Comparison of ENCODE assay signal across 7 worm cellular contexts in the genomic region with DNA sequence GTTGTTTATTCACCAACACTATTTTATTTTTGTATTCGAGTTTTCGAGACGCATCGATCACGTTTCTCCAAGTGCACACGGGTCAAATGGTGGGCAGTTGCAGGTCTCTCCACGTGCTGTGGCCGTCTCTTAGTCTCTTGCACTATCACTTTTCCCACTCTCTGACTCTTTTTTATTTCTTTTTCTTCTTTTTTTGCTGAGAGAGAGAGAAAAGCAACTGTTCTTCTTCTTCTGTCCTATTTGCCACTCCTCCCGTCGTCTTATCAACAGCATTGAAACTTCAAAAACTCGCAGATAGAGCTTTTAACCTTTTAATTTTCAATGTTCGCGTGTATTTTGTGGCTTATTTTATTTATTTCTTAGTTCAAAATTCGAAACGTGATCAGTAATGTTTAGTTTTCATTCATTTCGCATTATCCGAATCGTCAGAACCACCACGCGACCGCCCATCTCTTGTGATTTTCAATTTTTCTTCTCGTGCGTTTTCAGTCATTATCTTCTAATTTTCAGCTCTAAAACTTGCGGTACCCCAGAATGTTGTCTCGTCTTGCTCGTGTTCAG.
TF ChIP-seq lines count a peak whose summit lies in the region.

A gene (plus strand): TSS at position 511 of the 561 bp plus-strand sequence.

TF ChIP-seq in whole organism, L1 larva, 84 proteins besides CTCF, POLR2A, EP300 and RAD21 (continues in another document):
- TF ChIP-seq lin-39 (tag; optimal IDR thresholded peaks at IDR 0.05; lab: Kevin White, UChicago) (no peak), lsy-2 (tag; optimal IDR thresholded peaks at IDR 0.05; lab: Kevin White, UChicago) (peak; percentile 45 to 72), egl-27 (tag; optimal IDR thresholded peaks at IDR 0.05; lab: Kevin White, UChicago) (no peak), zag-1 (tag; optimal IDR thresholded peaks at IDR 0.05; lab: Kevin White, UChicago) (no peak), ceh-63 (GFP tag; optimal IDR thresholded peaks at IDR 0.05; lab: Kevin White, UChicago) (no peak), xbp-1 (tag; optimal IDR thresholded peaks at IDR 0.05; lab: Kevin White, UChicago) (peak; percentile 29), irx-1 (tag; optimal IDR thresholded peaks at IDR 0.05; lab: Kevin White, UChicago) (no peak), nhr-28 (tag; optimal IDR thresholded peaks at IDR 0.05; lab: Kevin White, UChicago) (no peak), fos-1 (tag; optimal IDR thresholded peaks at IDR 0.05; lab: Kevin White, UChicago) (peak; percentile 20), mep-1 (tag; optimal IDR thresholded peaks at IDR 0.05; lab: Kevin White, UChicago) (peak; percentile 13), ceh-82 (tag; optimal IDR thresholded peaks at IDR 0.05; lab: Kevin White, UChicago) (no peak), hpl-2 (GFP tag; optimal IDR thresholded peaks at IDR 0.05; lab: Kevin White, UChicago) (no peak), ceh-88 (GFP tag; IDR thresholded peaks at IDR 0.05; lab: Robert Waterston, UW) (no peak)

TF ChIP-seq in whole organism, L2 larva, 48 proteins besides CTCF, POLR2A, EP300 and RAD21 (continues in another document):
- no peak for TF ChIP-seq nhr-11 (tag; optimal IDR thresholded peaks at IDR 0.05; lab: Kevin White, UChicago)
- TF ChIP-seq nhr-237 (tag; optimal IDR thresholded peaks at IDR 0.05; lab: Kevin White, UChicago): no peak
- no peak for TF ChIP-seq peb-1 (tag; optimal IDR thresholded peaks at IDR 0.05; lab: Kevin White, UChicago)
- TF ChIP-seq lin-13 (GFP tag; optimal IDR thresholded peaks at IDR 0.05; lab: Kevin White, UChicago): no peak
- peak; percentile 33 for TF ChIP-seq sma-3 (GFP tag; optimal IDR thresholded peaks at IDR 0.05; lab: Kevin White, UChicago)
- no peak for TF ChIP-seq dmd-4 (tag; optimal IDR thresholded peaks at IDR 0.05; lab: Kevin White, UChicago)
- TF ChIP-seq nhr-25 (tag; optimal IDR thresholded peaks at IDR 0.05; lab: Kevin White, UChicago): peak; percentile 8
- TF ChIP-seq blmp-1 (tag; optimal IDR thresholded peaks at IDR 0.05; lab: Kevin White, UChicago; ENCODE audit: insufficient read depth): no peak
- TF ChIP-seq mbf-1 (tag; optimal IDR thresholded peaks at IDR 0.05; lab: Kevin White, UChicago): no peak
- TF ChIP-seq ceh-16 (tag; optimal IDR thresholded peaks at IDR 0.05; lab: Kevin White, UChicago): no peak
- peak; percentile 66 for TF ChIP-seq crh-2 (tag; optimal IDR thresholded peaks at IDR 0.05; lab: Kevin White, UChicago)
- TF ChIP-seq fos-1 (tag; optimal IDR thresholded peaks at IDR 0.05; lab: Kevin White, UChicago): peak; percentile 57

TF ChIP-seq in whole organism, L3 larva, 47 proteins besides CTCF, POLR2A, EP300 and RAD21 (continues in another document):
- TF ChIP-seq ama-1 (optimal IDR thresholded peaks at IDR 0.05; lab: Kevin White, UChicago): peak; percentile 53
- peak; percentile 44 for TF ChIP-seq nfya-1 (tag; optimal IDR thresholded peaks at IDR 0.05; lab: Kevin White, UChicago; ENCODE audit: insufficient read depth)
- TF ChIP-seq lin-39 (tag; optimal IDR thresholded peaks at IDR 0.05; lab: Kevin White, UChicago): peak; percentile 31
- TF ChIP-seq lin-15B (tag; optimal IDR thresholded peaks at IDR 0.05; lab: Kevin White, UChicago): peak; percentile 14
- TF ChIP-seq hmg-11 (tag; optimal IDR thresholded peaks at IDR 0.05; lab: Kevin White, UChicago): no peak
- TF ChIP-seq eor-1 (tag; optimal IDR thresholded peaks at IDR 0.05; lab: Kevin White, UChicago): no peak
- no peak for TF ChIP-seq ceh-28 (tag; optimal IDR thresholded peaks at IDR 0.05; lab: Kevin White, UChicago)
- TF ChIP-seq elt-2 (tag; optimal IDR thresholded peaks at IDR 0.05; lab: Kevin White, UChicago): peak; percentile 76
- TF ChIP-seq mdl-1 (tag; optimal IDR thresholded peaks at IDR 0.05; lab: Kevin White, UChicago): peak; percentile 92
- no peak for TF ChIP-seq skn-1 (tag; optimal IDR thresholded peaks at IDR 0.05; lab: Kevin White, UChicago)
- peak; percentile 5 for TF ChIP-seq nhr-23 (tag; optimal IDR thresholded peaks at IDR 0.05; lab: Kevin White, UChicago)
- no peak for TF ChIP-seq zag-1 (tag; optimal IDR thresholded peaks at IDR 0.05; lab: Kevin White, UChicago)
- TF ChIP-seq ztf-4 (tag; optimal IDR thresholded peaks at IDR 0.05; lab: Kevin White, UChicago): no peak

TF ChIP-seq in whole organism, L4 larva, 104 proteins besides CTCF, POLR2A, EP300 and RAD21 (continues in another document):
- no peak for TF ChIP-seq mxl-2 (GFP tag; conservative IDR thresholded peaks at IDR 0.05; lab: Robert Waterston, UW)
- no peak for TF ChIP-seq dmd-8 (GFP tag; IDR thresholded peaks at IDR 0.05; lab: Robert Waterston, UW)
- no peak for TF ChIP-seq daf-8 (GFP tag; IDR thresholded peaks at IDR 0.05; lab: Robert Waterston, UW)
- TF ChIP-seq mdt-29 (GFP tag; IDR thresholded peaks at IDR 0.05; lab: Robert Waterston, UW): peak; percentile 72
- TF ChIP-seq ztf-7 (tag; optimal IDR thresholded peaks at IDR 0.05; lab: Kevin White, UChicago): no peak
- peak; percentile 56 for TF ChIP-seq spr-3 (GFP tag; optimal IDR thresholded peaks at IDR 0.05; lab: Kevin White, UChicago)
- TF ChIP-seq mxl-3 (GFP tag; optimal IDR thresholded peaks at IDR 0.05; lab: Kevin White, UChicago): peak; percentile 96
- TF ChIP-seq Y75B8A.6 (GFP tag; IDR thresholded peaks at IDR 0.05; lab: Robert Waterston, UW): 0 out of 2 replicates have a peak, but pooled peaks have one; percentile 48
- no peak for TF ChIP-seq Y105C5A.15 (GFP tag; IDR thresholded peaks at IDR 0.05; lab: Robert Waterston, UW)
- no peak for TF ChIP-seq snpc-1.2 (GFP tag; IDR thresholded peaks at IDR 0.05; lab: Robert Waterston, UW)
- 0 out of 2 replicates have a peak, but pooled peaks have one; percentile 10 for TF ChIP-seq T26A8.4 (GFP tag; IDR thresholded peaks at IDR 0.05; lab: Robert Waterston, UW)
- no peak for TF ChIP-seq D1046.2 (GFP tag; IDR thresholded peaks at IDR 0.05; lab: Robert Waterston, UW)
- TF ChIP-seq madf-5 (GFP tag; IDR thresholded peaks at IDR 0.05; lab: Robert Waterston, UW): no peak

TF ChIP-seq in whole organism, late embryonic, 69 proteins besides CTCF, POLR2A, EP300 and RAD21:
- TF ChIP-seq tbx-2 (tag; optimal IDR thresholded peaks at IDR 0.05; lab: Kevin White, UChicago) (peak; percentile 20), ceh-6 (GFP tag; optimal IDR thresholded peaks at IDR 0.05; lab: Kevin White, UChicago) (no peak), nfya-1 (tag; optimal IDR thresholded peaks at IDR 0.05; lab: Kevin White, UChicago) (peak; percentile 20), hlh-30 (tag; optimal IDR thresholded peaks at IDR 0.05; lab: Kevin White, UChicago; ENCODE audit: insufficient read depth) (peak; percentile 73), odd-2 (tag; optimal IDR thresholded peaks at IDR 0.05; lab: Kevin White, UChicago) (no peak), hlh-8 (tag; optimal IDR thresholded peaks at IDR 0.05; lab: Kevin White, UChicago) (no peak)
TF ChIP-seq in whole organism, late embryonic: peak in this region for 3.

TF ChIP-seq in whole organism, mixed stage, embryonic, 35 proteins besides CTCF, POLR2A, EP300 and RAD21:
- TF ChIP-seq ceh-43 (GFP tag; optimal IDR thresholded peaks at IDR 0.05; lab: Kevin White, UChicago) (no peak), ces-1 (GFP tag; optimal IDR thresholded peaks at IDR 0.05; lab: Kevin White, UChicago) (no peak), lin-13 (tag; optimal IDR thresholded peaks at IDR 0.05; lab: Kevin White, UChicago) (no peak), sem-2 (GFP tag; optimal IDR thresholded peaks at IDR 0.05; lab: Kevin White, UChicago) (no peak), unc-120 (tag; optimal IDR thresholded peaks at IDR 0.05; lab: Kevin White, UChicago; ENCODE audit: poor library complexity, severe bottlenecking) (peak; percentile 45), nhr-12 (tag; optimal IDR thresholded peaks at IDR 0.05; lab: Kevin White, UChicago) (no peak), mls-2 (tag; optimal IDR thresholded peaks at IDR 0.05; lab: Kevin White, UChicago) (no peak), unc-39 (tag; optimal IDR thresholded peaks at IDR 0.05; lab: Kevin White, UChicago) (no peak), ham-2 (GFP tag; optimal IDR thresholded peaks at IDR 0.05; lab: Kevin White, UChicago) (no peak), drap-1 (GFP tag; optimal IDR thresholded peaks at IDR 0.05; lab: Kevin White, UChicago) (no peak), mep-1 (tag; optimal IDR thresholded peaks at IDR 0.05; lab: Kevin White, UChicago) (no peak), snpc-4 (tag; optimal IDR thresholded peaks at IDR 0.05; lab: Kevin White, UChicago) (no peak), unc-62 (GFP tag; optimal IDR thresholded peaks at IDR 0.05; lab: Kevin White, UChicago) (no peak), lsy-2 (tag; optimal IDR thresholded peaks at IDR 0.05; lab: Kevin White, UChicago) (no peak), blmp-1 (tag; optimal IDR thresholded peaks at IDR 0.05; lab: Kevin White, UChicago) (no peak), ceh-39 (tag; optimal IDR thresholded peaks at IDR 0.05; lab: Kevin White, UChicago) (no peak), hlh-1 (tag; optimal IDR thresholded peaks at IDR 0.05; lab: Kevin White, UChicago) (peak; percentile 91), zip-8 (tag; optimal IDR thresholded peaks at IDR 0.05; lab: Kevin White, UChicago) (no peak)

TF ChIP-seq in whole organism, young adult, 124 proteins besides CTCF, POLR2A, EP300 and RAD21 (continues in another document):
- TF ChIP-seq fkh-3 (tag; optimal IDR thresholded peaks at IDR 0.05; lab: Kevin White, UChicago) (no peak), madf-3 (GFP tag; IDR thresholded peaks at IDR 0.05; lab: Robert Waterston, UW) (peak; percentile 80), attf-5 (GFP tag; optimal IDR thresholded peaks at IDR 0.05; lab: Kevin White, UChicago) (peak; percentile 48), ztf-26 (tag; optimal IDR thresholded peaks at IDR 0.05; lab: Kevin White, UChicago) (peak; percentile 40), lin-54 (GFP tag; optimal IDR thresholded peaks at IDR 0.05; lab: Kevin White, UChicago) (peak; percentile 33), ZK185.1 (tag; optimal IDR thresholded peaks at IDR 0.05; lab: Kevin White, UChicago; ENCODE audit: poor library complexity, severe bottlenecking) (peak; percentile 40), dox-1 (GFP tag; IDR thresholded peaks at IDR 0.05; lab: Robert Waterston, UW) (0 out of 2 replicates have a peak, but pooled peaks have one; percentile 25), Y53F4B.3 (GFP tag; IDR thresholded peaks at IDR 0.05; lab: Robert Waterston, UW) (no peak), snpc-1.3 (tag; optimal IDR thresholded peaks at IDR 0.05; lab: Kevin White, UChicago; ENCODE audit: insufficient read depth) (no peak), attf-3 (GFP tag; conservative IDR thresholded peaks at IDR 0.05; lab: Robert Waterston, UW) (0 out of 2 replicates have a peak, but pooled peaks have one; percentile 20), die-1 (tag; optimal IDR thresholded peaks at IDR 0.05; lab: Kevin White, UChicago) (peak; percentile 42), F49E8.2 (tag; optimal IDR thresholded peaks at IDR 0.05; lab: Kevin White, UChicago; ENCODE audit: insufficient read depth) (no peak), tbp1 (GFP tag; optimal IDR thresholded peaks at IDR 0.05; lab: Kevin White, UChicago) (peak; percentile 43), ztf-22 (GFP tag; optimal IDR thresholded peaks at IDR 0.05; lab: Kevin White, UChicago) (peak; percentile 29), F22D6.2 (tag; optimal IDR thresholded peaks at IDR 0.05; lab: Kevin White, UChicago) (peak; percentile 42), snpc-3.4 (tag; optimal IDR thresholded peaks at IDR 0.05; lab: Kevin White, UChicago) (peak; percentile 3), lin-26 (GFP tag; IDR thresholded peaks at IDR 0.05; lab: Robert Waterston, UW) (0 out of 2 replicates have a peak, but pooled peaks have one; percentile 40)
